Worm (Caenorhabditis elegans) whole organism, L1 larva: ENCODE results near the gene mfn-1.

ENCODE experiments used
- alr-1 ChIP-seq: fragments of 200-800 bp; sonication (Bioruptor generic); optimal IDR thresholded peaks from 2 replicates; lab custom pipeline; 2018; ENCODE audit warnings: borderline replicate concordance, mild to moderate bottlenecking, missing genetic modification characterization, missing compliant biosample characterization
- nhr-85 ChIP-seq: sonication (generic microtip); peaks from one replicate; lab custom pipeline; 2016; ENCODE audit warnings: missing genetic modification characterization, inconsistent platforms, missing compliant biosample characterization

- TF ChIP-seq nhr-85 (tag; lab: Kevin White, UChicago) = no peak
- no peak for TF ChIP-seq alr-1 (tag; lab: Kevin White, UChicago)
These were observed 49.5 kb upstream of the mfn-1 start, which contains the start of gene Y62F5A.10 for ce11 chrII:11521300-11521699.
